Fruit fly (Drosophila melanogaster) Kc167 (cell line): Measurements from ENCODE around the gene Jon65Ai.

Source experiments
- Myc ChIP-seq: fragments of >200 bp; optimal IDR thresholded peaks from 2 replicates; lab custom pipeline; 2017; ENCODE audit warnings: missing external identifiers
- insv ChIP-seq: fragments of >200 bp; optimal IDR thresholded peaks from 3 replicates; lab custom pipeline; 2018; ENCODE audit warnings: missing external identifiers
- psq ChIP-seq: fragments of >200 bp; optimal IDR thresholded peaks from 2 replicates; lab custom pipeline; 2017; ENCODE audit warnings: missing external identifiers

DNA sequence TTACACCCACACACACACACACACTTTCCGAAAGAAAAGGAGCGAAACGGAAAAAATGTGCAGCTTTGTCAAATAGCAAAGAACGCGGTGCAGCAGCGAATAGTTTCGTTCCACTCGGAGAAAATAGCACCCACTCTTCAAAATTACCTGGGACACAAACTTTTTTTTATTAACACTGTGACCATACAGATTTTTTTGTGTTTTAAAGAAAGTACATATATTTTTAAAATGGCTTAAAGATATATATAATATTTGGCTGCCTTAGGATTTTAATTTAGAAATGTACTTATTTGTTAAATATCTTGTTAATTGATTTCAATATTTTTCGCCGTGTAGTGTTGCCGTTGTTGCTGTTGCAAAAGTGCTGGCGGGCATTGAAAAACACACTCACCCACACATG lies 30.2 kb upstream of the Jon65Ai start:
- TF ChIP-seq insv (lab: Kevin White, UChicago) (no peak), psq (no peak), Myc (lab: Kevin White, UChicago) (no peak)
